Fruit fly (Drosophila melanogaster) whole organism, embryonic: ENCODE measurements around the gene CG14195.

Source experiments
- ATbp ChIP-seq: fragments of 200-800 bp; sonication (Bioruptor generic); optimal IDR thresholded peaks from 2 replicates; lab custom pipeline; 2017; ENCODE audit warnings: missing biosample characterization, mild to moderate bottlenecking, missing genetic modification characterization, missing genetic modification reagents
- CG10267 ChIP-seq: fragments of 200-800 bp; sonication (Bioruptor generic); optimal IDR thresholded peaks from 2 replicates; lab custom pipeline; 2018; ENCODE audit warnings: missing biosample characterization, mild to moderate bottlenecking, missing genetic modification characterization, moderate library complexity
- CG10462 ChIP-seq: fragments of 200-800 bp; sonication (Bioruptor generic); optimal IDR thresholded peaks from 2 replicates; lab custom pipeline; 2016; ENCODE audit warnings: missing biosample characterization, missing genetic modification characterization
- CG10979 ChIP-seq: fragments of 200-800 bp; sonication (Bioruptor generic); optimal IDR thresholded peaks from 2 replicates; lab custom pipeline; 2018; ENCODE audit warnings: missing biosample characterization, mild to moderate bottlenecking, missing genetic modification characterization, moderate library complexity
- CG11504 ChIP-seq: fragments of 200-800 bp; sonication (Bioruptor generic); optimal IDR thresholded peaks from 3 replicates; lab custom pipeline; 2019; ENCODE audit warnings: missing biosample characterization, mild to moderate bottlenecking, missing genetic modification characterization, moderate library complexity
- CG12391 ChIP-seq: fragments of 200-800 bp; sonication (Bioruptor generic); optimal IDR thresholded peaks from 3 replicates; lab custom pipeline; 2018; ENCODE audit warnings: missing biosample characterization, mild to moderate bottlenecking, missing genetic modification characterization, moderate library complexity
- CG13424 ChIP-seq: fragments of 200-800 bp; sonication (Bioruptor generic); optimal IDR thresholded peaks from 2 replicates; lab custom pipeline; 2019; ENCODE audit warnings: missing biosample characterization, mild to moderate bottlenecking, missing genetic modification characterization, moderate library complexity
- CG14710 ChIP-seq: fragments of 200-800 bp; sonication (Bioruptor generic); optimal IDR thresholded peaks from 3 replicates; lab custom pipeline; 2019; ENCODE audit warnings: missing biosample characterization, mild to moderate bottlenecking, missing genetic modification characterization, moderate library complexity
- CG1529 ChIP-seq: fragments of 200-800 bp; sonication (Bioruptor generic); optimal IDR thresholded peaks from 3 replicates; lab custom pipeline; 2018; ENCODE audit warnings: missing biosample characterization, missing genetic modification characterization
- CG15601 ChIP-seq: fragments of 200-800 bp; sonication (Bioruptor generic); optimal IDR thresholded peaks from 3 replicates; lab custom pipeline; 2019; ENCODE audit warnings: missing biosample characterization, mild to moderate bottlenecking, missing genetic modification characterization, moderate library complexity
- CG17829 ChIP-seq: fragments of 200-800 bp; optimal IDR thresholded peaks from 2 replicates; lab custom pipeline; 2019; ENCODE audit warnings: missing biosample characterization, mild to moderate bottlenecking, missing genetic modification characterization, moderate library complexity
- CG2678 ChIP-seq: fragments of 200-800 bp; sonication (Bioruptor generic); optimal IDR thresholded peaks from 3 replicates; lab custom pipeline; 2019; ENCODE audit warnings: missing biosample characterization, mild to moderate bottlenecking, missing genetic modification characterization, moderate library complexity
- CG2889 ChIP-seq: fragments of 200-800 bp; sonication (Bioruptor generic); IDR thresholded peaks from 3 replicates; pipeline ENCODE4 v1.3.6; 2022; ENCODE audit warnings: missing biosample characterization, missing genetic modification characterization
- CG31441 ChIP-seq: fragments of 200-800 bp; sonication (Bioruptor generic); IDR thresholded peaks from 2 replicates; pipeline ENCODE4 v1.3.6; 2022; ENCODE audit warnings: missing biosample characterization, missing genetic modification characterization
- CG34224 ChIP-seq: fragments of 200-800 bp; sonication (Bioruptor generic); IDR thresholded peaks from 3 replicates; pipeline ENCODE4 v1.3.6; 2022; ENCODE audit warnings: missing biosample characterization, missing genetic modification characterization; ENCODE audit not compliant: partially characterized antibody
- CG4707 ChIP-seq: fragments of 200-800 bp; sonication (Bioruptor generic); optimal IDR thresholded peaks from 2 replicates; lab custom pipeline; 2018; ENCODE audit warnings: missing biosample characterization, mild to moderate bottlenecking, missing genetic modification characterization, moderate library complexity
- CG5953 ChIP-seq: fragments of 200-800 bp; sonication (Bioruptor generic); IDR thresholded peaks from 2 replicates; pipeline ENCODE4 v1.3.6; 2022; ENCODE audit warnings: missing biosample characterization, missing genetic modification characterization
- CG6765 ChIP-seq: fragments of 200-800 bp; sonication (Bioruptor generic); optimal IDR thresholded peaks from 3 replicates; lab custom pipeline; 2017; ENCODE audit warnings: missing biosample characterization, mild to moderate bottlenecking, missing genetic modification characterization
- CG7839 ChIP-seq: fragments of 200-800 bp; sonication (Bioruptor generic); optimal IDR thresholded peaks from 3 replicates; lab custom pipeline; 2018; ENCODE audit warnings: missing biosample characterization, mild to moderate bottlenecking, missing genetic modification characterization, moderate library complexity
- CG8089 ChIP-seq: fragments of 200-800 bp; sonication (Bioruptor generic); optimal IDR thresholded peaks from 3 replicates; lab custom pipeline; 2016; ENCODE audit warnings: missing biosample characterization, missing genetic modification characterization
- CG8924 ChIP-seq: fragments of 200-800 bp; optimal IDR thresholded peaks from 3 replicates; lab custom pipeline; 2019; ENCODE audit warnings: missing biosample characterization, mild to moderate bottlenecking, missing genetic modification characterization, moderate library complexity
- D ChIP-seq, 2 experiments: fragments of 200-800 bp in 1 of 2; fragments of >200 bp in 1 of 2; sonication (Bioruptor generic) in 1 of 2; optimal IDR thresholded peaks; 2 replicates in 1 of 2; 3 replicates in 1 of 2; lab custom pipeline; 2017; ENCODE audit warnings: mild to moderate bottlenecking in 1 of 2, missing biosample characterization in 1 of 2, missing genetic modification characterization in 1 of 2, missing genetic modification reagents in 1 of 2
- D19A ChIP-seq: fragments of 200-800 bp; optimal IDR thresholded peaks from 3 replicates; lab custom pipeline; 2019; ENCODE audit warnings: missing biosample characterization, mild to moderate bottlenecking, missing genetic modification characterization, moderate library complexity
- Dref ChIP-seq: fragments of 200-800 bp; sonication (Bioruptor generic); IDR thresholded peaks from 2 replicates; pipeline ENCODE4 v1.3.6; 2022; ENCODE audit warnings: missing biosample characterization, missing genetic modification characterization
- GATAe ChIP-seq: fragments of 200-800 bp; sonication (Bioruptor generic); conservative IDR thresholded peaks from 2 replicates; pipeline ENCODE4 v1.3.6; 2022; ENCODE audit warnings: missing biosample characterization, missing genetic modification characterization
- H2.0 ChIP-seq: fragments of 200-800 bp; sonication (Bioruptor generic); IDR thresholded peaks from 2 replicates; pipeline ENCODE4 v1.3.6; 2022; ENCODE audit warnings: missing biosample characterization, missing genetic modification characterization
- NC2α ChIP-seq: fragments of 200-800 bp; sonication (Bioruptor generic); optimal IDR thresholded peaks from 2 replicates; lab custom pipeline; 2016; ENCODE audit warnings: missing biosample characterization, missing genetic modification characterization
- NC2β ChIP-seq: fragments of 200-800 bp; sonication (Bioruptor generic); optimal IDR thresholded peaks from 2 replicates; lab custom pipeline; 2016; ENCODE audit warnings: missing biosample characterization, missing genetic modification characterization
- Oaz ChIP-seq: fragments of 200-800 bp; sonication (Bioruptor generic); IDR thresholded peaks from 2 replicates; pipeline ENCODE4 v1.3.6; 2022; ENCODE audit warnings: missing biosample characterization, missing genetic modification characterization
- Oli ChIP-seq: fragments of 200-800 bp; sonication (Bioruptor generic); optimal IDR thresholded peaks from 2 replicates; lab custom pipeline; 2018; ENCODE audit warnings: missing biosample characterization, mild to moderate bottlenecking, missing genetic modification characterization, moderate library complexity
- Sox100B ChIP-seq: fragments of 200-800 bp; sonication (Bioruptor generic); optimal IDR thresholded peaks from 3 replicates; lab custom pipeline; 2018; ENCODE audit warnings: missing biosample characterization, mild to moderate bottlenecking, missing genetic modification characterization
- Sox102F ChIP-seq: fragments of 200-800 bp; sonication (Bioruptor generic); optimal IDR thresholded peaks from 2 replicates; lab custom pipeline; 2018; ENCODE audit warnings: missing biosample characterization, mild to moderate bottlenecking, missing genetic modification characterization, moderate library complexity
- Xbp1 ChIP-seq: fragments of 200-800 bp; sonication (Bioruptor generic); optimal IDR thresholded peaks from 3 replicates; lab custom pipeline; 2016; ENCODE audit warnings: missing biosample characterization, mild to moderate bottlenecking, missing genetic modification characterization
- az2 ChIP-seq: fragments of 200-800 bp; sonication (Bioruptor generic); optimal IDR thresholded peaks from 3 replicates; lab custom pipeline; 2016; ENCODE audit warnings: missing biosample characterization, missing genetic modification characterization
- cad ChIP-seq: fragments of >200 bp; optimal IDR thresholded peaks from 2 replicates; lab custom pipeline; 2017; ENCODE audit warnings: missing biosample characterization, missing genetic modification characterization
- cg ChIP-seq: fragments of 200-800 bp; sonication (Bioruptor generic); optimal IDR thresholded peaks from 3 replicates; lab custom pipeline; 2019; ENCODE audit warnings: missing biosample characterization, mild to moderate bottlenecking, missing genetic modification characterization, moderate library complexity
- dati ChIP-seq: fragments of 200-800 bp; sonication (Bioruptor generic); IDR thresholded peaks from 2 replicates; pipeline ENCODE4 v1.3.6; 2022; ENCODE audit warnings: missing biosample characterization, missing genetic modification characterization
- dmrt99B ChIP-seq: fragments of 200-800 bp; sonication (Bioruptor generic); optimal IDR thresholded peaks from 2 replicates; lab custom pipeline; 2018; ENCODE audit warnings: missing biosample characterization, mild to moderate bottlenecking, missing genetic modification characterization, moderate library complexity
- fd96Cb ChIP-seq: fragments of 200-800 bp; sonication (Bioruptor generic); optimal IDR thresholded peaks from 2 replicates; lab custom pipeline; 2018; ENCODE audit warnings: missing biosample characterization, mild to moderate bottlenecking, missing genetic modification characterization, moderate library complexity
- gem ChIP-seq: fragments of 200-800 bp; sonication (Bioruptor generic); optimal IDR thresholded peaks from 2 replicates; lab custom pipeline; 2019; ENCODE audit warnings: missing biosample characterization, mild to moderate bottlenecking, missing genetic modification characterization, moderate library complexity
- gsb-n ChIP-seq: fragments of 200-800 bp; sonication (Bioruptor generic); optimal IDR thresholded peaks from 3 replicates; lab custom pipeline; 2018; ENCODE audit warnings: missing biosample characterization, mild to moderate bottlenecking, missing genetic modification characterization
- jigr1 ChIP-seq: fragments of 200-800 bp; sonication (Bioruptor generic); IDR thresholded peaks from 3 replicates; pipeline ENCODE4 v1.3.6; 2022; ENCODE audit warnings: missing biosample characterization, missing genetic modification characterization
- kay ChIP-seq: fragments of 200-800 bp; sonication (Bioruptor generic); optimal IDR thresholded peaks from 2 replicates; lab custom pipeline; 2016; ENCODE audit warnings: missing biosample characterization, missing genetic modification characterization
- mirr ChIP-seq: fragments of 200-800 bp; sonication (Bioruptor generic); optimal IDR thresholded peaks from 3 replicates; lab custom pipeline; 2018; ENCODE audit warnings: missing biosample characterization, mild to moderate bottlenecking, missing genetic modification characterization
- onecut ChIP-seq: fragments of 200-800 bp; sonication (Bioruptor generic); IDR thresholded peaks from 2 replicates; pipeline ENCODE4 v1.3.6; 2022; ENCODE audit warnings: missing biosample characterization, missing genetic modification characterization
- peb ChIP-seq: fragments of 200-800 bp; sonication (Bioruptor generic); IDR thresholded peaks from 2 replicates; pipeline ENCODE4 v1.3.6; 2022; ENCODE audit warnings: missing biosample characterization, missing genetic modification characterization
- sens ChIP-seq: fragments of 200-800 bp; sonication (Bioruptor generic); peaks from one replicate; lab custom pipeline; 2016; ENCODE audit warnings: missing biosample characterization, missing genetic modification characterization
- sisA ChIP-seq: fragments of 200-800 bp; sonication (Bioruptor generic); IDR thresholded peaks from 2 replicates; pipeline ENCODE4 v1.3.6; 2022; ENCODE audit warnings: missing biosample characterization, missing genetic modification characterization
- so ChIP-seq: fragments of 200-800 bp; sonication (Bioruptor generic); IDR thresholded peaks from 3 replicates; pipeline ENCODE4 v1.3.6; 2022; ENCODE audit warnings: missing biosample characterization, missing genetic modification characterization
- tap ChIP-seq: fragments of 200-800 bp; optimal IDR thresholded peaks from 3 replicates; lab custom pipeline; 2019; ENCODE audit warnings: missing biosample characterization, mild to moderate bottlenecking, missing genetic modification characterization, moderate library complexity
- unpg ChIP-seq: fragments of 200-800 bp; sonication (Bioruptor generic); optimal IDR thresholded peaks from 3 replicates; lab custom pipeline; 2018; ENCODE audit warnings: missing biosample characterization, mild to moderate bottlenecking, missing genetic modification characterization, moderate library complexity

The CG14195 gene

DNA sequence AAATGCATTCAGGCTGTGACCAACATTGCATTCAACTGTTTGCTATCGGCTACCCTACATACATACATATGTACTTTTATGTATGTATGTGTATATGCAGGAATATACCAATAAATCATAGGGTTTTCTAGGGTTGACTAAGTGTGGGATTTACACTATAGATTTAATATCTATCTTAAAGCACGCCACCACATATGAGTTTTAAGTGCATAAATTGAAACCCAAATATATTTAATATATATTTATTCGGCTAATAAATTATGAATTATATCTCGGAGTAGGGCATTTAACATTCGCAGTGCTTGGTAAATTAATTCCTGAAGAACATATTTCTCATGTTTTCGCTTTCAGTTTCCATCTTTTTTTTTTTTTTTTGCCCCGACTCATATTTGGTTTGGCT is 51.9 kb downstream of the CG14195 start (continued):
- TF ChIP-seq fd96Cb (peak; percentile 6), CG31441 (0 out of 2 replicates have a peak, but pooled peaks have one; percentile 12), jigr1 (GFP tag; lab: Robert Waterston, UW) (no peak), CG10267 (tag; lab: Kevin White, UChicago) (peak; percentile 29), onecut (GFP tag; lab: Robert Waterston, UW) (no peak), Sox100B (GFP tag; lab: Kevin White, UChicago) (peak; percentile 19), CG8089 (GFP tag; lab: Kevin White, UChicago) (no peak), gsb-n (tag; lab: Kevin White, UChicago) (peak; percentile 20), CG10979 (tag; lab: Kevin White, UChicago) (peak; percentile 59), D19A (tag; lab: Kevin White, UChicago) (peak; percentile 96), CG1529 (GFP tag; lab: Kevin White, UChicago) (peak; percentile 26), unpg (GFP tag; lab: Kevin White, UChicago) (peak; percentile 52), CG17829 (tag; lab: Kevin White, UChicago) (peak; percentile 1), cad (GFP tag; lab: Kevin White, UChicago) (no peak), ATbp (GFP tag; lab: Kevin White, UChicago) (peak; percentile 16), peb (no peak), kay (no peak), CG8924 (tag; lab: Kevin White, UChicago) (peak; percentile 32), dati (GFP tag; lab: Robert Waterston, UW) (no peak), Sox102F (peak; percentile 64), mirr (GFP tag; lab: Kevin White, UChicago) (no peak), GATAe (GFP tag; lab: Robert Waterston, UW) (no peak), NC2α (GFP tag; lab: Kevin White, UChicago) (no peak), CG11504 (tag; lab: Kevin White, UChicago) (peak; percentile 55), sisA (GFP tag; lab: Robert Waterston, UW) (no peak), CG2678 (tag; lab: Kevin White, UChicago) (peak; percentile 39), az2 (GFP tag; lab: Kevin White, UChicago) (peak; percentile 14), Oaz (GFP tag; lab: Robert Waterston, UW) (no peak), gem (peak; percentile 69), NC2β (GFP tag; lab: Kevin White, UChicago) (no peak), Xbp1 (GFP tag; lab: Kevin White, UChicago) (no peak), D (optimal IDR thresholded peaks at IDR 0.05; lab: Kevin White, UChicago) (no peak), D (GFP tag; optimal IDR thresholded peaks at IDR 0.05; lab: Kevin White, UChicago) (peak; percentile 15), CG2889 (GFP tag; lab: Robert Waterston, UW) (no peak), CG6765 (no peak), Dref (GFP tag; lab: Robert Waterston, UW) (no peak), H2.0 (GFP tag; lab: Robert Waterston, UW) (0 out of 2 replicates have a peak, but pooled peaks have one; percentile 24), CG4707 (GFP tag; lab: Kevin White, UChicago) (no peak), CG12391 (tag; lab: Kevin White, UChicago) (peak; percentile 35), CG15601 (tag; lab: Kevin White, UChicago) (peak; percentile 21), sens (GFP tag; lab: Kevin White, UChicago) (peak; percentile 69), Oli (tag; lab: Kevin White, UChicago) (peak; percentile 1), CG34224 (GFP tag; lab: Robert Waterston, UW) (no peak), so (GFP tag; lab: Robert Waterston, UW) (no peak), CG10462 (GFP tag; lab: Kevin White, UChicago) (no peak), cg (GFP tag; lab: Kevin White, UChicago) (peak; percentile 41), CG5953 (GFP tag; lab: Robert Waterston, UW) (no peak), tap (tag; lab: Kevin White, UChicago) (no peak), dmrt99B (tag; lab: Kevin White, UChicago) (peak; percentile 49), CG13424 (tag; lab: Kevin White, UChicago) (peak; percentile 10), CG7839 (peak; percentile 50), CG14710 (tag; lab: Kevin White, UChicago) (peak; percentile 22)
